Worm (Caenorhabditis elegans) whole organism, early embryonic: ENCODE results near the gene R03H10.1.

Source experiments
- B0310.2 ChIP-seq: sonication (generic microtip); optimal IDR thresholded peaks from 2 replicates; lab custom pipeline; 2016; ENCODE audit warnings: mild to moderate bottlenecking, missing genetic modification characterization, missing compliant biosample characterization
- F13C5.2 ChIP-seq: sonication (generic microtip); optimal IDR thresholded peaks from 2 replicates; lab custom pipeline; 2017; ENCODE audit warnings: mild to moderate bottlenecking, missing genetic modification characterization, inconsistent platforms, missing compliant biosample characterization
- aly-1 ChIP-seq: sonication (generic microtip); optimal IDR thresholded peaks from 2 replicates; lab custom pipeline; 2016; ENCODE audit warnings: missing genetic modification characterization, missing compliant biosample characterization
- ama-1 ChIP-seq: fragments of 150-350 bp; optimal IDR thresholded peaks from 2 replicates; lab custom pipeline; 2014
- ceh-13 ChIP-seq: fragments of 200-800 bp; sonication (Bioruptor generic); optimal IDR thresholded peaks from 2 replicates; lab custom pipeline; 2018; ENCODE audit warnings: mild to moderate bottlenecking, missing genetic modification characterization, missing compliant biosample characterization
- ceh-36 ChIP-seq: sonication (generic microtip); optimal IDR thresholded peaks from 2 replicates; lab custom pipeline; 2016; ENCODE audit warnings: missing genetic modification characterization, inconsistent platforms, missing compliant biosample characterization
- ets-7 ChIP-seq: sonication (generic microtip); optimal IDR thresholded peaks from 2 replicates; lab custom pipeline; 2016; ENCODE audit warnings: missing genotype, missing genetic modification characterization, missing compliant biosample characterization
- flt-1 ChIP-seq: fragments of 200-800 bp; sonication (Bioruptor generic); IDR thresholded peaks from 2 replicates; pipeline ENCODE4 v1.3.6; 2022; ENCODE audit warnings: missing genetic modification characterization, missing compliant biosample characterization
- hmbx-1 ChIP-seq: sonication (generic microtip); optimal IDR thresholded peaks from 2 replicates; lab custom pipeline; 2016; ENCODE audit warnings: mild to moderate bottlenecking, missing genetic modification characterization, missing compliant biosample characterization
- hnd-1 ChIP-seq: sonication (generic microtip); optimal IDR thresholded peaks from 2 replicates; lab custom pipeline; 2016; ENCODE audit warnings: missing genetic modification characterization, missing compliant biosample characterization
- pes-1 ChIP-seq: fragments of 200-800 bp; sonication (Bioruptor generic); IDR thresholded peaks from 2 replicates; pipeline ENCODE4 v1.3.6; 2022; ENCODE audit warnings: missing genetic modification reagents, missing genetic modification characterization, missing compliant biosample characterization
- sea-1 ChIP-seq: fragments of 200-800 bp; sonication (Bioruptor generic); conservative IDR thresholded peaks from 2 replicates; pipeline ENCODE4 v1.3.6; 2022; ENCODE audit warnings: missing genetic modification characterization, missing compliant biosample characterization
- tbx-11 ChIP-seq: fragments of 200-800 bp; sonication (Bioruptor generic); IDR thresholded peaks from 2 replicates; pipeline ENCODE4 v1.3.6; 2022; ENCODE audit warnings: missing genetic modification characterization, missing compliant biosample characterization
- tbx-37 ChIP-seq: fragments of 200-800 bp; sonication (Bioruptor generic); conservative IDR thresholded peaks from 2 replicates; pipeline ENCODE4 v1.3.6; 2022; ENCODE audit warnings: missing genetic modification reagents, missing genetic modification characterization, missing compliant biosample characterization

DNA sequence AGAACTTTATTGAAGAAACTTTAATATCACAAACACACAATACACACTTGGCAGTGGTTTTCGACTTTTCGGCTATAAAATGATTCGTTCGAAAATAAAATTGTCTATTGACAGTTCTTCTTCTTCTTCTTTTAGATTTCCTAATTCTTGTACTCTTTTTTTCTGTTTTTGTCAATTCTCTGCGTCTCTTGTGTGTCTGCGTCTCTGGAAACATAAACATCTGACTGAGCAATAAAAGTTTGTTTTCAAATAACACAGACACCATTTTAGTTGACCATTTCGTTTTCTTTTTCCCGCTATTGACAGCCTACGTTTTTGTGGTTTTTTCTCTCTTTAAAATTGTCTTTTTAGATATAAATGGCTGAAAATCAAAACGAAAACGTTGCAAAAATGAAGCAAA lies at the start of gene R03H10.1:
- TF ChIP-seq flt-1 (no peak), tbx-37 (GFP tag; lab: Robert Waterston, UW) (no peak), hmbx-1 (tag; lab: Kevin White, UChicago) (no peak), ceh-36 (tag; lab: Kevin White, UChicago) (no peak), ama-1 (lab: Kevin White, UChicago) (no peak), sea-1 (GFP tag; lab: Robert Waterston, UW) (no peak), F13C5.2 (tag; lab: Kevin White, UChicago) (no peak), aly-1 (tag; lab: Kevin White, UChicago) (no peak), pes-1 (GFP tag; lab: Robert Waterston, UW) (no peak), hnd-1 (tag; lab: Kevin White, UChicago) (no peak), tbx-11 (no peak), B0310.2 (tag; lab: Kevin White, UChicago) (no peak), ceh-13 (no peak), ets-7 (tag; lab: Kevin White, UChicago) (no peak)
